Worm (Caenorhabditis elegans) whole organism, L4/young adult: ENCODE measurements around the gene dao-6.

Source experiments
- dao-5 ChIP-seq: sonication (generic microtip); optimal IDR thresholded peaks from 2 replicates; lab custom pipeline; 2016; ENCODE audit warnings: missing genotype, missing genetic modification characterization, moderate library complexity, missing compliant biosample characterization
- him-1 ChIP-seq: sonication (generic microtip); optimal IDR thresholded peaks from 2 replicates; lab custom pipeline; 2016; ENCODE audit warnings: missing genotype, missing genetic modification reagents, missing genetic modification characterization, missing compliant biosample characterization

DNA sequence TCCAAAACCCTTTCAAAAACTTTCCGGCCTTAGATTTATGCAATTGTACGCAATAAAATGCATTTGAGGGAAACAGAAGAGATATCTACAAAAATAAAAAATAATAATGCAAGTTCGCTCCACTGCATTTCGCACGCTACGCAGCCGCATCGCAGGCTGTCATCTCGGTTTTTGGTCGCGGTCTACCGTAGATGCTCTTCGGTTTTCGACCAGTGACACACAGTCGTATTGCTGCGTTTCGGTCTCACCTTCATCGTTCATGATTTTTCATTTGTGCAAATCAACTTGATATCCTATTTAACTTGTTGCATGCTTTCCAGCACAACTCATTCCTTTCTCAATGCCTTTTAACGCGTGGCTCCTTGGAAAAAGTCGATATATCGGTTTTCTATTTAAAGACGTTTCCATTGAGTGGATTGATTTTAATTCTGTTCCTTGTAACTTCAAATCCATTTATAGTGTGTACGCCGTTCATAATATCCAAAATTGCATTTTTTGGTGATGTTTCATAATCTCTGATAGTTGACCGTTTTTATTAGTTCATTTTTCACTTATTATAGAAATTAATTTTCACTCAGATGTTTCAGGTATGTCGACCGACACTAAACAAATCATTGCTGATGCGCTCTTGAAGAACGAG, 44.8 kb upstream of the dao-6 start, which contains the start of gene vha-1:
- TF ChIP-seq him-1 (tag; lab: Kevin White, UChicago) = peak; percentile 63
- no peak for TF ChIP-seq dao-5 (tag; lab: Kevin White, UChicago)
